Fruit fly (Drosophila melanogaster): ENCODE results near the gene PGRP-SA.

The PGRP-SA gene

dm6 chrX:11576540-11576939 lies 15.1 kb downstream of the PGRP-SA start, which contains the start of gene CG11695 (continued):
- TF ChIP-seq Fer2 (tag; optimal IDR thresholded peaks at IDR 0.05): peak; percentile 47
- TF ChIP-seq CG32532 (GFP tag; IDR thresholded peaks at IDR 0.05): peak; percentile 76
- peak; percentile 35 for TF ChIP-seq mirr (GFP tag; optimal IDR thresholded peaks at IDR 0.05)
- peak; percentile 32 for TF ChIP-seq NC2β (GFP tag; optimal IDR thresholded peaks at IDR 0.05)
- peak; percentile 56 for TF ChIP-seq CG10366 (GFP tag; IDR thresholded peaks at IDR 0.05)
- peak; percentile 26 for TF ChIP-seq Nf-YB (GFP tag; optimal IDR thresholded peaks at IDR 0.05)
- TF ChIP-seq CG6254 (GFP tag; optimal IDR thresholded peaks at IDR 0.05): no peak
- TF ChIP-seq Atf-2 (GFP tag; optimal IDR thresholded peaks at IDR 0.05): peak; percentile 19
- peak; percentile 29 for TF ChIP-seq Camta (GFP tag; optimal IDR thresholded peaks at IDR 0.05)
- TF ChIP-seq Awh (GFP tag; IDR thresholded peaks at IDR 0.05): 0 out of 2 replicates have a peak, but pooled peaks have one; percentile 32
- no peak for TF ChIP-seq CG2129 (GFP tag; IDR thresholded peaks at IDR 0.05; ENCODE audit: partially characterized antibody)
- TF ChIP-seq CG7928 (GFP tag; optimal IDR thresholded peaks at IDR 0.05): no peak
- no peak for TF ChIP-seq tna (GFP tag; IDR thresholded peaks at IDR 0.05; ENCODE audit: partially characterized antibody)
- peak; percentile 70 for TF ChIP-seq Ptx1 (GFP tag; IDR thresholded peaks at IDR 0.05)
- TF ChIP-seq CG2889 (GFP tag; IDR thresholded peaks at IDR 0.05): peak; percentile 54; the same call in 1 of the 3 replicates
- no peak for TF ChIP-seq CG31365 (tag; optimal IDR thresholded peaks at IDR 0.05)
- no peak for TF ChIP-seq tio (GFP tag; optimal IDR thresholded peaks at IDR 0.05)
- TF ChIP-seq Sin3A (optimal IDR thresholded peaks at IDR 0.05): peak; percentile 44
- peak; percentile 72 for TF ChIP-seq CG12659 (GFP tag; optimal IDR thresholded peaks at IDR 0.05)
- peak; percentile 75 for TF ChIP-seq CG2678 (tag; optimal IDR thresholded peaks at IDR 0.05)
- no peak for TF ChIP-seq Dll (GFP tag; IDR thresholded peaks at IDR 0.05; ENCODE audit: partially characterized antibody)
- TF ChIP-seq CG1832 (GFP tag; optimal IDR thresholded peaks at IDR 0.05): no peak
- peak; percentile 69 for TF ChIP-seq CG15269 (tag; optimal IDR thresholded peaks at IDR 0.05)
- TF ChIP-seq CG10462 (GFP tag; optimal IDR thresholded peaks at IDR 0.05): no peak
- peak; percentile 34 for TF ChIP-seq D19A (tag; optimal IDR thresholded peaks at IDR 0.05)
- TF ChIP-seq pfk (GFP tag; optimal IDR thresholded peaks at IDR 0.05): no peak
- peak; percentile 45; the same call in 1 of the 2 replicates for TF ChIP-seq wdn (GFP tag; IDR thresholded peaks at IDR 0.05)
- peak; percentile 45; the same call in 2 of the 3 replicates for TF ChIP-seq B-H1 (GFP tag; IDR thresholded peaks at IDR 0.05)
- TF ChIP-seq dimm (GFP tag; IDR thresholded peaks at IDR 0.05): no peak
- no peak for TF ChIP-seq Dfd (GFP tag; optimal IDR thresholded peaks at IDR 0.05)
- TF ChIP-seq dmrt11E (tag; optimal IDR thresholded peaks at IDR 0.05): peak; percentile 63
- peak; percentile 73 for TF ChIP-seq Fer1 (GFP tag; optimal IDR thresholded peaks at IDR 0.05)
- TF ChIP-seq gcm (GFP tag; optimal IDR thresholded peaks at IDR 0.05): peak; percentile 34
- no peak for TF ChIP-seq CG43689 (GFP tag; IDR thresholded peaks at IDR 0.05)
- no peak for TF ChIP-seq CG6175 (GFP tag; IDR thresholded peaks at IDR 0.05)
- TF ChIP-seq Oaz (GFP tag; IDR thresholded peaks at IDR 0.05): 0 out of 2 replicates have a peak, but pooled peaks have one; percentile 42

DNA sequence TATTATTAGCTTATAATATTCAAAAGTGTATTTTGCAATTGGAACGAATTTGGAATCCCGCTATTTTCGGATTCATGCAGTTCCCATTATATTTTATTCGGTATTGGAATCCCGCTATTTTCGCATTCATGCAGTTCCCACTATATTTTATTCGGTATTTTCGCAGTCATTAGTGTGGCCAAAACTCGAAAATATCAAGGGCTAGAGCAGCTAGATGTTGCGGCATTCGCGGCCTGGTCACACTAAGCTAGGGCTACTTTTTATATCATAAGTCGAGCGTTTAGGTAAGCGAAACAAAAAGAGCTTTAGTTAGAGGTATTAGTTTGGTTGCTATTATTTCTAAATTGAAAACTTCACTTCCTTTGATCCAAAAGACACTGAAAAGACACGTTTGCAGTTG lies 17.4 kb downstream of the PGRP-SA start:
- TF ChIP-seq ato (GFP tag; IDR thresholded peaks at IDR 0.05; ENCODE audit: partially characterized antibody): peak; percentile 54; the same call in 1 of the 2 replicates
- TF ChIP-seq CG14710 (tag; optimal IDR thresholded peaks at IDR 0.05): peak; percentile 41
- no peak for TF ChIP-seq D19B (GFP tag; optimal IDR thresholded peaks at IDR 0.05)
- peak; percentile 54 for TF ChIP-seq amos (GFP tag; IDR thresholded peaks at IDR 0.05; ENCODE audit: partially characterized antibody)
- no peak for TF ChIP-seq Hr78 (GFP tag; optimal IDR thresholded peaks at IDR 0.05)
- peak; percentile 68 for TF ChIP-seq Ets97D (GFP tag; optimal IDR thresholded peaks at IDR 0.05)
- TF ChIP-seq Taf1 (GFP tag; IDR thresholded peaks at IDR 0.05): no peak
- no peak for TF ChIP-seq zen (tag; optimal IDR thresholded peaks at IDR 0.05)
- TF ChIP-seq D (optimal IDR thresholded peaks at IDR 0.05): no peak
- TF ChIP-seq D (GFP tag; optimal IDR thresholded peaks at IDR 0.05): no peak
- TF ChIP-seq CG1603 (tag; optimal IDR thresholded peaks at IDR 0.05): peak; percentile 65
- TF ChIP-seq CG34224 (GFP tag; IDR thresholded peaks at IDR 0.05; ENCODE audit: partially characterized antibody): peak; percentile 63
- peak; percentile 50 for TF ChIP-seq CG12659 (GFP tag; optimal IDR thresholded peaks at IDR 0.05)
- no peak for TF ChIP-seq Oli (tag; optimal IDR thresholded peaks at IDR 0.05)
- TF ChIP-seq CG13894 (tag; optimal IDR thresholded peaks at IDR 0.05): peak; percentile 46
- peak; percentile 2 for TF ChIP-seq CG10431 (GFP tag; optimal IDR thresholded peaks at IDR 0.05)
- peak; percentile 41 for TF ChIP-seq Sry-β (GFP tag; optimal IDR thresholded peaks at IDR 0.05)
